Worm (Caenorhabditis elegans): ENCODE measurements around the gene F36H9.7.

ce11 chrV:1731918-1732317, 42.8 kb downstream of the F36H9.7 start, which contains the start of gene gst-21:
- TF ChIP-seq unc-120 (tag; optimal IDR thresholded peaks at IDR 0.05; ENCODE audit: poor library complexity, severe bottlenecking) (no peak), nhr-28 (tag; optimal IDR thresholded peaks at IDR 0.05) (no peak), ztf-11 (tag; optimal IDR thresholded peaks at IDR 0.05) (no peak)
